Fruit fly (Drosophila melanogaster) whole organism, embryonic: ENCODE results near the gene Dad1.
A peak's percentile ranks its signal among the peaks of the same experiment; 100 is the strongest.

Experiments used
- Atf6 ChIP-seq: fragments of 200-800 bp; sonication (Bioruptor generic); IDR thresholded peaks from 2 replicates; pipeline ENCODE4 v1.3.6; 2022; ENCODE audit warnings: missing biosample characterization, missing genetic modification characterization
- B-H1 ChIP-seq: fragments of 200-800 bp; sonication (Bioruptor generic); IDR thresholded peaks from 3 replicates; pipeline ENCODE4 v1.3.6; 2022; ENCODE audit warnings: missing biosample characterization, missing genetic modification characterization
- BtbVII ChIP-seq: fragments of 200-800 bp; sonication (Bioruptor generic); optimal IDR thresholded peaks from 3 replicates; lab custom pipeline; 2017; ENCODE audit warnings: missing biosample characterization, mild to moderate bottlenecking, missing genetic modification characterization
- CG10267 ChIP-seq: fragments of 200-800 bp; sonication (Bioruptor generic); optimal IDR thresholded peaks from 2 replicates; lab custom pipeline; 2018; ENCODE audit warnings: missing biosample characterization, mild to moderate bottlenecking, missing genetic modification characterization, moderate library complexity
- CG12071 ChIP-seq: fragments of 200-800 bp; sonication (Bioruptor generic); optimal IDR thresholded peaks from 3 replicates; lab custom pipeline; 2018; ENCODE audit warnings: missing biosample characterization, mild to moderate bottlenecking, missing genetic modification characterization
- CG12942 ChIP-seq: fragments of 200-800 bp; sonication (Bioruptor generic); optimal IDR thresholded peaks from 3 replicates; lab custom pipeline; 2016; ENCODE audit warnings: missing biosample characterization, missing genetic modification characterization
- CG14050 ChIP-seq: fragments of 200-800 bp; sonication (Bioruptor generic); IDR thresholded peaks from 3 replicates; pipeline ENCODE4 v1.3.6; 2022; ENCODE audit warnings: missing biosample characterization, missing genetic modification characterization
- CG14441 ChIP-seq: fragments of 200-800 bp; sonication (Bioruptor generic); IDR thresholded peaks from 2 replicates; pipeline ENCODE4 v1.3.6; 2022; ENCODE audit warnings: missing biosample characterization, missing genetic modification characterization
- CG1602 ChIP-seq: fragments of 200-800 bp; sonication (Bioruptor generic); optimal IDR thresholded peaks from 3 replicates; lab custom pipeline; 2016; ENCODE audit warnings: missing biosample characterization, missing genetic modification characterization
- CG17186 ChIP-seq: fragments of 200-800 bp; sonication (Bioruptor generic); optimal IDR thresholded peaks from 3 replicates; lab custom pipeline; 2017; ENCODE audit warnings: missing biosample characterization, missing genetic modification reagents, missing genetic modification characterization
- CG17802 ChIP-seq: fragments of 200-800 bp; sonication (Bioruptor generic); optimal IDR thresholded peaks from 2 replicates; lab custom pipeline; 2018; ENCODE audit warnings: missing biosample characterization, mild to moderate bottlenecking, missing genetic modification characterization, moderate library complexity
- CG18011 ChIP-seq: fragments of 200-800 bp; sonication (Bioruptor generic); optimal IDR thresholded peaks from 2 replicates; lab custom pipeline; 2017; ENCODE audit warnings: missing biosample characterization, missing genetic modification characterization, mild to moderate bottlenecking, moderate library complexity, missing genotype
- CG18619 ChIP-seq: fragments of 200-800 bp; sonication (Bioruptor generic); optimal IDR thresholded peaks from 3 replicates; lab custom pipeline; 2017; ENCODE audit warnings: missing biosample characterization, mild to moderate bottlenecking, missing genetic modification characterization
- CG2202 ChIP-seq: fragments of 200-800 bp; sonication (Bioruptor generic); optimal IDR thresholded peaks from 2 replicates; lab custom pipeline; 2018; ENCODE audit warnings: missing biosample characterization, mild to moderate bottlenecking, missing genetic modification characterization
- CG30431 ChIP-seq: fragments of 200-800 bp; sonication (Bioruptor generic); optimal IDR thresholded peaks from 2 replicates; lab custom pipeline; 2017; ENCODE audit warnings: missing biosample characterization, missing genetic modification characterization
- CG4360 ChIP-seq: fragments of 200-800 bp; sonication (Bioruptor generic); IDR thresholded peaks from 2 replicates; pipeline ENCODE4 v1.3.6; 2022; ENCODE audit warnings: missing biosample characterization, missing genetic modification characterization
- CG4730 ChIP-seq: fragments of 200-800 bp; sonication (Bioruptor generic); IDR thresholded peaks from 2 replicates; pipeline ENCODE4 v1.3.6; 2022; ENCODE audit warnings: missing biosample characterization, missing genetic modification characterization
- CG6272 ChIP-seq: fragments of 200-800 bp; sonication (Bioruptor generic); IDR thresholded peaks from 2 replicates; pipeline ENCODE4 v1.3.6; 2022; ENCODE audit warnings: missing biosample characterization, missing genetic modification characterization
- CG6654 ChIP-seq: fragments of 200-800 bp; sonication (Bioruptor generic); optimal IDR thresholded peaks from 2 replicates; lab custom pipeline; 2017; ENCODE audit warnings: missing biosample characterization, mild to moderate bottlenecking, missing genetic modification characterization
- CG6765 ChIP-seq: fragments of 200-800 bp; sonication (Bioruptor generic); optimal IDR thresholded peaks from 3 replicates; lab custom pipeline; 2017; ENCODE audit warnings: missing biosample characterization, mild to moderate bottlenecking, missing genetic modification characterization
- CG6813 ChIP-seq: fragments of 200-800 bp; sonication (Bioruptor generic); optimal IDR thresholded peaks from 2 replicates; lab custom pipeline; 2017; ENCODE audit warnings: missing biosample characterization, missing genetic modification characterization, mild to moderate bottlenecking, moderate library complexity, missing genetic modification reagents
- CG7372 ChIP-seq: fragments of 200-800 bp; sonication (Bioruptor generic); IDR thresholded peaks from 2 replicates; pipeline ENCODE4 v1.3.6; 2022; ENCODE audit warnings: missing biosample characterization, missing genetic modification characterization
- CG7928 ChIP-seq: fragments of 200-800 bp; sonication (Bioruptor generic); optimal IDR thresholded peaks from 2 replicates; lab custom pipeline; 2017; ENCODE audit warnings: missing biosample characterization, mild to moderate bottlenecking, missing genetic modification characterization
- CHES-1-like ChIP-seq: fragments of 200-800 bp; sonication (Bioruptor generic); optimal IDR thresholded peaks from 2 replicates; lab custom pipeline; 2016; ENCODE audit warnings: missing biosample characterization, missing genetic modification characterization
- CTCF ChIP-seq: fragments of 200-800 bp; sonication (Bioruptor generic); optimal IDR thresholded peaks from 2 replicates; lab custom pipeline; 2017; ENCODE audit warnings: missing biosample characterization, mild to moderate bottlenecking, missing genetic modification characterization, moderate library complexity
- Fer1 ChIP-seq: fragments of 200-800 bp; sonication (Bioruptor generic); optimal IDR thresholded peaks from 2 replicates; lab custom pipeline; 2017; ENCODE audit warnings: missing biosample characterization, mild to moderate bottlenecking, missing genetic modification characterization
- Hr51 ChIP-seq, 2 experiments: fragments of 200-800 bp; sonication (Bioruptor generic); optimal IDR thresholded peaks; 2 replicates in 1 of 2; 3 replicates in 1 of 2; lab custom pipeline; 2016 to 2018; ENCODE audit warnings: missing biosample characterization in 2 of 2, missing genetic modification characterization in 2 of 2, mild to moderate bottlenecking in 1 of 2, moderate library complexity in 1 of 2
- Hr78 ChIP-seq, 2 experiments: fragments of 200-800 bp in 1 of 2; fragments of >200 bp in 1 of 2; sonication (Bioruptor generic) in 1 of 2; optimal IDR thresholded peaks; 2 replicates each; lab custom pipeline; 2017 to 2019; ENCODE audit warnings: missing biosample characterization in 2 of 2, missing genetic modification characterization in 2 of 2, mild to moderate bottlenecking in 1 of 2, moderate library complexity in 1 of 2
- Max ChIP-seq: fragments of 200-800 bp; sonication (Bioruptor generic); optimal IDR thresholded peaks from 2 replicates; lab custom pipeline; 2016; ENCODE audit warnings: missing biosample characterization, mild to moderate bottlenecking, missing genetic modification characterization
- NC2α ChIP-seq: fragments of 200-800 bp; sonication (Bioruptor generic); optimal IDR thresholded peaks from 2 replicates; lab custom pipeline; 2016; ENCODE audit warnings: missing biosample characterization, missing genetic modification characterization
- NC2β ChIP-seq: fragments of 200-800 bp; sonication (Bioruptor generic); optimal IDR thresholded peaks from 2 replicates; lab custom pipeline; 2016; ENCODE audit warnings: missing biosample characterization, missing genetic modification characterization
- Rfx ChIP-seq: fragments of 200-800 bp; sonication (Bioruptor generic); IDR thresholded peaks from 2 replicates; pipeline ENCODE4 v1.3.6; 2022; ENCODE audit warnings: missing biosample characterization, missing genetic modification characterization
- Spps ChIP-seq: fragments of 200-800 bp; sonication (Bioruptor generic); optimal IDR thresholded peaks from 2 replicates; lab custom pipeline; 2018; ENCODE audit warnings: missing biosample characterization, mild to moderate bottlenecking, missing genetic modification characterization
- Ssrp ChIP-seq: fragments of 200-800 bp; sonication (Bioruptor generic); optimal IDR thresholded peaks from 2 replicates; lab custom pipeline; 2018; ENCODE audit warnings: missing biosample characterization, mild to moderate bottlenecking, missing genetic modification characterization, moderate library complexity
- ap ChIP-seq: fragments of 200-800 bp; sonication (Bioruptor generic); IDR thresholded peaks from 2 replicates; pipeline ENCODE4 v1.3.6; 2022; ENCODE audit warnings: missing biosample characterization, missing genetic modification characterization
- ato ChIP-seq: fragments of 200-800 bp; sonication (Bioruptor generic); IDR thresholded peaks from 2 replicates; pipeline ENCODE4 v1.3.6; 2022; ENCODE audit warnings: missing biosample characterization, missing genetic modification characterization; ENCODE audit not compliant: partially characterized antibody
- chinmo ChIP-seq: fragments of 200-800 bp; sonication (Bioruptor generic); IDR thresholded peaks from 4 replicates; pipeline ENCODE4 v1.3.6; 2022; ENCODE audit warnings: missing biosample characterization, missing genetic modification characterization; ENCODE audit not compliant: partially characterized antibody
- da ChIP-seq: fragments of 200-800 bp; sonication (Bioruptor generic); optimal IDR thresholded peaks from 2 replicates; lab custom pipeline; 2016; ENCODE audit warnings: missing biosample characterization, missing genetic modification characterization
- ems ChIP-seq: fragments of 200-800 bp; sonication (Bioruptor generic); optimal IDR thresholded peaks from 3 replicates; lab custom pipeline; 2016; ENCODE audit warnings: missing biosample characterization, missing genetic modification characterization
- gem ChIP-seq: fragments of 200-800 bp; sonication (Bioruptor generic); optimal IDR thresholded peaks from 2 replicates; lab custom pipeline; 2019; ENCODE audit warnings: missing biosample characterization, mild to moderate bottlenecking, missing genetic modification characterization, moderate library complexity
- grn ChIP-seq: fragments of 200-800 bp; sonication (Bioruptor generic); optimal IDR thresholded peaks from 3 replicates; lab custom pipeline; 2017; ENCODE audit warnings: missing biosample characterization, missing genetic modification characterization
- ken ChIP-seq: fragments of 200-800 bp; sonication (Bioruptor generic); IDR thresholded peaks from 3 replicates; pipeline ENCODE4 v1.3.6; 2022; ENCODE audit warnings: missing biosample characterization, missing genetic modification characterization
- knrl ChIP-seq: fragments of 200-800 bp; sonication (Bioruptor generic); IDR thresholded peaks from 3 replicates; pipeline ENCODE4 v1.3.6; 2022; ENCODE audit warnings: missing biosample characterization, missing genetic modification characterization; ENCODE audit not compliant: partially characterized antibody
- mld ChIP-seq: fragments of 200-800 bp; sonication (Bioruptor generic); IDR thresholded peaks from 3 replicates; pipeline ENCODE4 v1.3.6; 2022; ENCODE audit warnings: missing biosample characterization, missing genetic modification characterization; ENCODE audit not compliant: partially characterized antibody
- nerfin-1 ChIP-seq: fragments of 200-800 bp; sonication (Bioruptor generic); optimal IDR thresholded peaks from 3 replicates; lab custom pipeline; 2019; ENCODE audit warnings: missing biosample characterization, mild to moderate bottlenecking, missing genetic modification characterization, moderate library complexity
- nerfin-2 ChIP-seq: fragments of 200-800 bp; sonication (Bioruptor generic); IDR thresholded peaks from 2 replicates; pipeline ENCODE4 v1.3.6; 2022; ENCODE audit warnings: missing biosample characterization, missing genetic modification characterization; ENCODE audit not compliant: partially characterized antibody
- salm ChIP-seq: fragments of 200-800 bp; sonication (Bioruptor generic); optimal IDR thresholded peaks from 2 replicates; lab custom pipeline; 2018; ENCODE audit warnings: missing biosample characterization, mild to moderate bottlenecking, missing genetic modification characterization
- schlank ChIP-seq: fragments of 200-800 bp; sonication (Bioruptor generic); optimal IDR thresholded peaks from 2 replicates; lab custom pipeline; 2018; ENCODE audit warnings: missing biosample characterization, mild to moderate bottlenecking, missing genetic modification characterization
- scrt ChIP-seq: fragments of 200-800 bp; sonication (Bioruptor generic); optimal IDR thresholded peaks from 2 replicates; lab custom pipeline; 2018; ENCODE audit warnings: missing biosample characterization, mild to moderate bottlenecking, missing genetic modification characterization, moderate library complexity
- trh ChIP-seq: fragments of 200-800 bp; sonication (Bioruptor generic); optimal IDR thresholded peaks from 2 replicates; lab custom pipeline; 2016; ENCODE audit warnings: missing biosample characterization, missing genetic modification characterization

The Dad1 gene

dm6 chr2L:8376717-8377116 is 7.2 kb downstream of the Dad1 start, which contains the start of the genes CG13390 and CG17294 (continued):
- TF ChIP-seq Spps (tag; lab: Kevin White, UChicago) (peak; percentile 99), CG6813 (GFP tag; lab: Kevin White, UChicago) (peak; percentile 99), Hr78 (GFP tag; optimal IDR thresholded peaks at IDR 0.05; lab: Kevin White, UChicago) (peak in 1 of 2 experiments; percentile 97), trh (GFP tag; lab: Kevin White, UChicago) (peak; percentile 98), Hr51 (GFP tag; optimal IDR thresholded peaks at IDR 0.05; lab: Kevin White, UChicago) (peak; percentile 96 to 100), CG10267 (tag; lab: Kevin White, UChicago) (peak; percentile 98), Atf6 (GFP tag; lab: Robert Waterston, UW) (peak; percentile 100), CG14050 (GFP tag; lab: Robert Waterston, UW) (peak; percentile 99), CHES-1-like (GFP tag; lab: Kevin White, UChicago) (peak; percentile 87), CG4360 (GFP tag; lab: Robert Waterston, UW) (peak; percentile 90), CG6765 (GFP tag; lab: Kevin White, UChicago) (peak; percentile 100), CG4730 (GFP tag; lab: Robert Waterston, UW) (peak; percentile 99), nerfin-1 (peak; percentile 99), CG18011 (peak; percentile 92), CTCF (GFP tag; lab: Kevin White, UChicago) (peak; percentile 79), NC2α (peak; percentile 70), CG12942 (GFP tag; lab: Kevin White, UChicago) (peak; percentile 99), ato (GFP tag; lab: Robert Waterston, UW) (0 out of 2 replicates have a peak, but pooled peaks have one; percentile 40), scrt (GFP tag; lab: Kevin White, UChicago) (peak; percentile 98), BtbVII (GFP tag; lab: Kevin White, UChicago) (peak; percentile 100), CG17186 (GFP tag; lab: Kevin White, UChicago) (peak; percentile 94), grn (peak; percentile 92), CG1602 (peak; percentile 99), salm (tag; lab: Kevin White, UChicago) (peak; percentile 99), ap (GFP tag; lab: Robert Waterston, UW) (peak; percentile 99), NC2β (peak; percentile 90), ems (GFP tag; lab: Kevin White, UChicago) (peak; percentile 97), B-H1 (GFP tag; lab: Robert Waterston, UW) (peak; percentile 99), Rfx (GFP tag; lab: Robert Waterston, UW) (peak; percentile 100), mld (GFP tag; lab: Robert Waterston, UW) (no peak), CG18619 (peak; percentile 99), CG12071 (GFP tag; lab: Kevin White, UChicago) (peak; percentile 99), CG14441 (peak; percentile 100), nerfin-2 (peak; percentile 75; the same call in 1 of the 2 replicates), Max (GFP tag; lab: Kevin White, UChicago) (peak; percentile 99), schlank (tag; lab: Kevin White, UChicago) (peak; percentile 98), CG2202 (tag; lab: Kevin White, UChicago) (peak; percentile 99), CG30431 (GFP tag; lab: Kevin White, UChicago) (peak; percentile 98), knrl (GFP tag; lab: Robert Waterston, UW) (peak; percentile 76), ken (peak; percentile 99), chinmo (peak; percentile 57; the same call in 1 of the 4 replicates), Fer1 (peak; percentile 100), CG6272 (peak; percentile 99), Ssrp (peak; percentile 100), CG17802 (tag; lab: Kevin White, UChicago) (peak; percentile 93), da (GFP tag; lab: Kevin White, UChicago) (peak; percentile 92), CG7372 (peak; percentile 100), CG6654 (GFP tag; lab: Kevin White, UChicago) (peak; percentile 93), gem (tag; lab: Kevin White, UChicago) (peak; percentile 100), CG7928 (GFP tag; lab: Kevin White, UChicago) (peak; percentile 87)
